Worm (Caenorhabditis elegans) whole organism, young adult: Measurements from ENCODE around the gene C16D9.8.

Source experiments
- F10E7.11 ChIP-seq: sonication (generic microtip); optimal IDR thresholded peaks from 2 replicates; lab custom pipeline; 2017; ENCODE audit warnings: mild to moderate bottlenecking, missing genetic modification characterization, moderate library complexity, missing compliant biosample characterization
- F55B11.4 ChIP-seq: sonication (generic microtip); optimal IDR thresholded peaks from 2 replicates; lab custom pipeline; 2016; ENCODE audit warnings: missing compliant biosample characterization, missing genetic modification characterization, borderline replicate concordance; ENCODE audit not compliant: insufficient read depth
- Y95B8A.8 ChIP-seq: fragments of 200-800 bp; sonication (Bioruptor generic); IDR thresholded peaks from 2 replicates; pipeline ENCODE4 v1.3.6; 2022; ENCODE audit warnings: missing genetic modification reagents, missing genetic modification characterization, missing compliant biosample characterization
- ZK185.1 ChIP-seq: sonication (generic microtip); optimal IDR thresholded peaks from 2 replicates; lab custom pipeline; 2016; ENCODE audit warnings: mild to moderate bottlenecking, missing genetic modification characterization, missing compliant biosample characterization; ENCODE audit not compliant: poor library complexity, severe bottlenecking
- aptf-3 ChIP-seq: fragments of 200-800 bp; sonication (Bioruptor generic); IDR thresholded peaks from 2 replicates; pipeline ENCODE4 v1.3.6; 2022; ENCODE audit warnings: missing genetic modification characterization, missing compliant biosample characterization
- atf-7 ChIP-seq: sonication (generic microtip); optimal IDR thresholded peaks from 2 replicates; lab custom pipeline; 2017; ENCODE audit warnings: mild to moderate bottlenecking, missing genetic modification characterization, missing compliant biosample characterization
- athp-1 ChIP-seq: sonication (generic microtip); optimal IDR thresholded peaks from 2 replicates; lab custom pipeline; 2017; ENCODE audit warnings: mild to moderate bottlenecking, missing genetic modification characterization, missing compliant biosample characterization
- attf-3 ChIP-seq: fragments of 200-800 bp; sonication (Bioruptor generic); conservative IDR thresholded peaks from 2 replicates; pipeline ENCODE4 v1.3.6; 2022; ENCODE audit warnings: missing genetic modification reagents, missing genetic modification characterization, missing compliant biosample characterization
- bed-1 ChIP-seq: fragments of 200-800 bp; sonication (Bioruptor generic); IDR thresholded peaks from 2 replicates; pipeline ENCODE4 v1.3.6; 2022; ENCODE audit warnings: missing genetic modification reagents, missing genetic modification characterization, missing compliant biosample characterization
- cebp-1 ChIP-seq, 2 experiments: fragments of 200-800 bp in 1 of 2; sonication (Bioruptor generic) in 1 of 2; sonication (generic microtip) in 1 of 2; IDR thresholded peaks in 1 of 2; optimal IDR thresholded peaks in 1 of 2; 2 replicates each; pipeline versions ENCODE4 v1.3.6 to Lab custom; 2017 to 2022; ENCODE audit warnings: missing compliant biosample characterization in 2 of 2, missing genetic modification characterization in 2 of 2, mild to moderate bottlenecking in 1 of 2, missing genetic modification reagents in 1 of 2, moderate library complexity in 1 of 2
- ceh-27 ChIP-seq: fragments of 200-800 bp; sonication (Bioruptor generic); optimal IDR thresholded peaks from 2 replicates; lab custom pipeline; 2018; ENCODE audit warnings: mild to moderate bottlenecking, missing genetic modification characterization, moderate library complexity, missing compliant biosample characterization
- chd-7 ChIP-seq: sonication (generic microtip); optimal IDR thresholded peaks from 2 replicates; lab custom pipeline; 2016; ENCODE audit warnings: mild to moderate bottlenecking, missing genetic modification characterization, moderate library complexity, missing compliant biosample characterization
- dox-1 ChIP-seq: fragments of 200-800 bp; sonication (Bioruptor generic); IDR thresholded peaks from 2 replicates; pipeline ENCODE4 v1.3.6; 2022; ENCODE audit warnings: missing genetic modification reagents, missing genetic modification characterization, missing compliant biosample characterization
- efl-1 ChIP-seq: fragments of 150-350 bp; optimal IDR thresholded peaks from 2 replicates; lab custom pipeline; 2014; ENCODE audit warnings: missing biosample characterization, missing genetic modification reagents, missing genetic modification characterization
- egl-44 ChIP-seq: fragments of 200-800 bp; sonication (Bioruptor generic); IDR thresholded peaks from 2 replicates; pipeline ENCODE4 v1.3.6; 2022; ENCODE audit warnings: missing genetic modification reagents, missing genetic modification characterization, missing compliant biosample characterization
- ets-4 ChIP-seq: fragments of 200-800 bp; sonication (Bioruptor generic); optimal IDR thresholded peaks from 2 replicates; lab custom pipeline; 2018; ENCODE audit warnings: mild to moderate bottlenecking, missing genetic modification characterization, missing compliant biosample characterization
- gei-17 ChIP-seq: fragments of 200-800 bp; sonication (Bioruptor generic); optimal IDR thresholded peaks from 2 replicates; lab custom pipeline; 2018; ENCODE audit warnings: mild to moderate bottlenecking, missing genetic modification characterization, missing compliant biosample characterization
- hlh-12 ChIP-seq: sonication (generic microtip); optimal IDR thresholded peaks from 2 replicates; lab custom pipeline; 2016; ENCODE audit warnings: missing genetic modification characterization, missing compliant biosample characterization
- lag-1 ChIP-seq: fragments of 200-800 bp; sonication (Bioruptor generic); IDR thresholded peaks from 2 replicates; pipeline ENCODE4 v1.3.6; 2022; ENCODE audit warnings: missing genetic modification reagents, missing genetic modification characterization, missing compliant biosample characterization
- let-607 ChIP-seq, 2 experiments: fragments of 200-800 bp in 1 of 2; sonication (Bioruptor generic) in 1 of 2; sonication (generic microtip) in 1 of 2; optimal IDR thresholded peaks; 2 replicates each; lab custom pipeline; 2016 to 2018; ENCODE audit warnings: mild to moderate bottlenecking in 2 of 2, missing compliant biosample characterization in 2 of 2, missing genetic modification characterization in 2 of 2, moderate library complexity in 2 of 2, missing genotype in 1 of 2
- lin-40 ChIP-seq: sonication (generic microtip); optimal IDR thresholded peaks from 2 replicates; lab custom pipeline; 2016; ENCODE audit warnings: missing genetic modification characterization, mild to moderate bottlenecking, missing compliant biosample characterization, missing genotype, missing genetic modification reagents
- lir-1 ChIP-seq: fragments of 200-800 bp; sonication (Bioruptor generic); conservative IDR thresholded peaks from 2 replicates; pipeline ENCODE4 v1.3.6; 2022; ENCODE audit warnings: missing genetic modification reagents, missing genetic modification characterization, missing compliant biosample characterization
- madf-10 ChIP-seq: sonication (generic microtip); optimal IDR thresholded peaks from 2 replicates; lab custom pipeline; 2016; ENCODE audit warnings: mild to moderate bottlenecking, missing genetic modification characterization, missing compliant biosample characterization
- madf-3 ChIP-seq: fragments of 200-800 bp; sonication (Bioruptor generic); IDR thresholded peaks from 2 replicates; pipeline ENCODE4 v1.3.6; 2022; ENCODE audit warnings: missing genetic modification reagents, missing genetic modification characterization, missing compliant biosample characterization
- madf-8 ChIP-seq: fragments of 200-800 bp; sonication (Bioruptor generic); conservative IDR thresholded peaks from 2 replicates; pipeline ENCODE4 v1.3.6; 2022; ENCODE audit warnings: missing genetic modification reagents, missing genetic modification characterization, missing compliant biosample characterization
- nhr-179 ChIP-seq: sonication (generic microtip); optimal IDR thresholded peaks from 2 replicates; lab custom pipeline; 2016; ENCODE audit warnings: mild to moderate bottlenecking, missing genetic modification characterization, missing compliant biosample characterization
- nhr-27 ChIP-seq: fragments of 200-800 bp; sonication (Bioruptor generic); optimal IDR thresholded peaks from 2 replicates; lab custom pipeline; 2018; ENCODE audit warnings: mild to moderate bottlenecking, missing genetic modification characterization, moderate library complexity, missing compliant biosample characterization
- nhr-80 ChIP-seq: sonication (generic microtip); optimal IDR thresholded peaks from 2 replicates; lab custom pipeline; 2016; ENCODE audit warnings: missing genetic modification characterization, missing compliant biosample characterization
- rpc-1 ChIP-seq, 2 experiments: fragments of 150-350 bp in 1 of 2; sonication (generic microtip) in 1 of 2; optimal IDR thresholded peaks; 2 replicates each; lab custom pipeline; 2014 to 2018; ENCODE audit warnings: missing biosample characterization in 1 of 2, missing genetic modification characterization in 1 of 2, missing genetic modification reagents in 1 of 2, missing genotype in 1 of 2
- snpc-4 ChIP-seq, 5 experiments: fragments of 150-350 bp in 1 of 5; sonication (generic microtip) in 4 of 5; optimal IDR thresholded peaks; 2 replicates each; lab custom pipeline; 2014 to 2018; ENCODE audit warnings: missing genetic modification characterization in 5 of 5, missing biosample characterization in 3 of 5, antibody characterized with exemption in 2 of 5, mild to moderate bottlenecking in 2 of 5, missing compliant biosample characterization in 2 of 5, missing genotype in 2 of 5, moderate library complexity in 2 of 5, missing genetic modification reagents in 1 of 5
- somi-1 ChIP-seq: fragments of 200-800 bp; sonication (Bioruptor generic); optimal IDR thresholded peaks from 2 replicates; lab custom pipeline; 2018; ENCODE audit warnings: mild to moderate bottlenecking, missing genetic modification characterization, missing compliant biosample characterization
- tbp1 ChIP-seq: fragments of 200-800 bp; sonication (Bioruptor generic); optimal IDR thresholded peaks from 2 replicates; lab custom pipeline; 2018; ENCODE audit warnings: mild to moderate bottlenecking, missing genetic modification characterization, missing compliant biosample characterization
- unc-62 ChIP-seq: fragments of 150-350 bp; optimal IDR thresholded peaks from 2 replicates; lab custom pipeline; 2014; ENCODE audit warnings: missing biosample characterization, missing genetic modification reagents, missing genetic modification characterization

Gene C16D9.8

DNA sequence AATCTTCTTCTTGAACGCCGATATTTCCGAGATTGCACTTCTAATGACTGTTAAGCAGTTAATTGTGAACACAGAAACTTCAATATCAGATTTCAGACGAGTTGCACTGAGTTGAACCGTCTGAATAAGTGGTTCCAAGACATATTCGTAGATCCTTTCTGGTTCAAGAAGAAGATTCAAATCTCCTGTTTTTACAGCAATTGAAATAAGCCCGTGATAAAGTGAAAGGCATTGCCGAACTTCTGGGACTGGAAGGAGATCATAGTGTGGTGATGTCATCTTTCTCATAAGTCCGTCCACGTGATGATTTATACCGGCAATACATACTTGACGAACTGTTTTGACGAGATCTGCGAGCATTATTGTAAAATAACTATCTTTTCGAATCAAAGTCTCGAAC lies 43.8 kb downstream of the C16D9.8 start:
- TF ChIP-seq chd-7 (no peak), egl-44 (no peak), madf-8 (no peak), athp-1 (tag; lab: Kevin White, UChicago) (no peak), nhr-179 (no peak), nhr-80 (tag; lab: Kevin White, UChicago) (no peak), madf-10 (no peak), gei-17 (GFP tag; lab: Kevin White, UChicago) (no peak), somi-1 (GFP tag; lab: Kevin White, UChicago) (no peak), unc-62 (no peak), efl-1 (no peak), aptf-3 (GFP tag; lab: Robert Waterston, UW) (no peak), tbp1 (no peak), lag-1 (no peak), madf-3 (no peak), lin-40 (tag; lab: Kevin White, UChicago) (no peak), nhr-27 (tag; lab: Kevin White, UChicago) (no peak), ZK185.1 (tag; lab: Kevin White, UChicago) (no peak), lir-1 (GFP tag; lab: Robert Waterston, UW) (no peak), bed-1 (GFP tag; lab: Robert Waterston, UW) (no peak)

DNA sequence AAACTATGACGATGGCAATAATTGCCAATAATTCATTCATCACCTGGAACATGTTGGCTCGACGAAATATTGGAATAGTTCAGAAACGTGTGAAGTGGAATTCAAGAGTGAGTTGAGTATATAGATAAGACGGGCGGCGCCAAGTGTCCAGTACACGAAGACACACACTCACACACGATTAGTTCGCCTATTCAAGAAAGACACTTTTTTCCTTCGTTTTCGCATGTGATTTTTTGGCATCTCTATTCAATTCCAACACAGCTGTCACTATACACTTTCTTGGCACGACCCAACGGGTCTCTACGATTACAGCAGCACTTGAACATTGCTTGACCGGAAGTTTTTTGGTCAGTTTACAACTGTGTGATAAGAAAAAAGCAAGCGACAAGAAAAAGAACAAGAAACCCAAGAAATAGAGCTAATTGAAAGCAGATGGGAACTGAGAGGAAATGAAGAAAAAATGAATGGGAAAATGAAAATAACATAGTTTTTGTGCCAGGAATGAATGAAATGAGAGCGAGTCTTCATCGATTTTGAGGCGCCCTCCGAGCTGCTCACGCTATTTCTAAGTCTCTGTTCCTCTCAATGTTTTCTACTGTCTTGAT lies 45.6 kb downstream of the C16D9.8 start, which contains the start of gene K07C11.8:
Gene K07C11.8 (minus strand): TSS at position 224 of the 605 bp plus-strand sequence.
- TF ChIP-seq Y95B8A.8 (GFP tag; lab: Robert Waterston, UW) (no peak), dox-1 (GFP tag; lab: Robert Waterston, UW) (peak; percentile 35; the same call in 1 of the 2 replicates), lag-1 (no peak), cebp-1 (GFP tag; IDR thresholded peaks at IDR 0.05; lab: Robert Waterston, UW) (no peak), cebp-1 (tag; optimal IDR thresholded peaks at IDR 0.05; lab: Kevin White, UChicago) (peak; percentile 15), tbp1 (no peak), nhr-80 (tag; lab: Kevin White, UChicago) (peak; percentile 92), atf-7 (tag; lab: Kevin White, UChicago) (peak; percentile 49), rpc-1 (optimal IDR thresholded peaks at IDR 0.05; lab: Kevin White, UChicago) (no peak), rpc-1 (tag; optimal IDR thresholded peaks at IDR 0.05; lab: Kevin White, UChicago) (no peak), snpc-4 (GFP tag; optimal IDR thresholded peaks at IDR 0.05; lab: Kevin White, UChicago) (no peak), snpc-4 (tag; optimal IDR thresholded peaks at IDR 0.05; lab: Kevin White, UChicago) (peak in 1 of 4 experiments; percentile 20), ets-4 (peak; percentile 5), F55B11.4 (tag; lab: Kevin White, UChicago) (no peak), let-607 (tag; optimal IDR thresholded peaks at IDR 0.05; lab: Kevin White, UChicago) (peak; percentile 13 to 74), chd-7 (no peak), F10E7.11 (no peak), madf-8 (no peak), ceh-27 (GFP tag; lab: Kevin White, UChicago) (peak; percentile 35)
- TF ChIP-seq, all 124 proteins: peak for 8

ce11 chrV:8217118-8217517 lies 46.2 kb downstream of the C16D9.8 start:
- no peak for TF ChIP-seq snpc-4 (GFP tag; optimal IDR thresholded peaks at IDR 0.05; lab: Kevin White, UChicago)
- TF ChIP-seq snpc-4 (tag; optimal IDR thresholded peaks at IDR 0.05; lab: Kevin White, UChicago): peak in 1 of 4 experiments; percentile 11
- TF ChIP-seq aptf-3 (GFP tag; lab: Robert Waterston, UW): no peak

ce11 chrV:8215158-8215557 lies 48.2 kb downstream of the C16D9.8 start:
- TF ChIP-seq hlh-12 (tag; lab: Kevin White, UChicago): no peak
- no peak for TF ChIP-seq attf-3
- TF ChIP-seq cebp-1 (GFP tag; IDR thresholded peaks at IDR 0.05; lab: Robert Waterston, UW): no peak
- TF ChIP-seq cebp-1 (tag; optimal IDR thresholded peaks at IDR 0.05; lab: Kevin White, UChicago): peak; percentile 1
